Worm (Caenorhabditis elegans) whole organism, young adult: Measurements from ENCODE around the gene lmbr-1.

Source experiments
- C06A6.2 ChIP-seq: fragments of 200-800 bp; sonication (Bioruptor generic); conservative IDR thresholded peaks from 2 replicates; pipeline ENCODE4 v1.3.6; 2022; ENCODE audit warnings: missing genetic modification characterization, missing compliant biosample characterization
- F10E7.11 ChIP-seq: sonication (generic microtip); optimal IDR thresholded peaks from 2 replicates; lab custom pipeline; 2017; ENCODE audit warnings: mild to moderate bottlenecking, missing genetic modification characterization, moderate library complexity, missing compliant biosample characterization
- F23B12.7 ChIP-seq: sonication (generic microtip); optimal IDR thresholded peaks from 2 replicates; lab custom pipeline; 2017; ENCODE audit warnings: missing genetic modification characterization, mild to moderate bottlenecking, missing compliant biosample characterization, antibody characterized with exemption, moderate library complexity; ENCODE audit not compliant: insufficient read depth
- F39B2.1 ChIP-seq: fragments of 200-800 bp; sonication (Bioruptor generic); IDR thresholded peaks from 2 replicates; pipeline ENCODE4 v1.3.6; 2022; ENCODE audit warnings: missing genetic modification reagents, missing genetic modification characterization, missing compliant biosample characterization
- F49E8.2 ChIP-seq: sonication (generic microtip); optimal IDR thresholded peaks from 3 replicates; lab custom pipeline; 2017; ENCODE audit warnings: missing genetic modification characterization, mild to moderate bottlenecking, missing compliant biosample characterization, antibody characterized with exemption, moderate library complexity; ENCODE audit not compliant: insufficient read depth
- F52B5.7 ChIP-seq: sonication (generic microtip); optimal IDR thresholded peaks from 2 replicates; lab custom pipeline; 2016; ENCODE audit warnings: mild to moderate bottlenecking, missing genetic modification characterization, missing compliant biosample characterization
- K11D2.4 ChIP-seq: fragments of 200-800 bp; sonication (Bioruptor generic); IDR thresholded peaks from 2 replicates; pipeline ENCODE4 v1.3.6; 2022; ENCODE audit warnings: missing genetic modification reagents, missing genetic modification characterization, missing compliant biosample characterization
- Y53G8AR.9 ChIP-seq: fragments of 200-800 bp; sonication (Bioruptor generic); conservative IDR thresholded peaks from 2 replicates; pipeline ENCODE4 v1.3.6; 2022; ENCODE audit warnings: missing genetic modification reagents, missing genetic modification characterization, missing compliant biosample characterization
- Y56A3A.18 ChIP-seq: fragments of 200-800 bp; sonication (Bioruptor generic); IDR thresholded peaks from 2 replicates; pipeline ENCODE4 v1.3.6; 2022; ENCODE audit warnings: missing genetic modification reagents, missing genetic modification characterization, missing compliant biosample characterization
- athp-1 ChIP-seq: sonication (generic microtip); optimal IDR thresholded peaks from 2 replicates; lab custom pipeline; 2017; ENCODE audit warnings: mild to moderate bottlenecking, missing genetic modification characterization, missing compliant biosample characterization
- attf-3 ChIP-seq: fragments of 200-800 bp; sonication (Bioruptor generic); conservative IDR thresholded peaks from 2 replicates; pipeline ENCODE4 v1.3.6; 2022; ENCODE audit warnings: missing genetic modification reagents, missing genetic modification characterization, missing compliant biosample characterization
- bed-2 ChIP-seq: fragments of 200-800 bp; sonication (Bioruptor generic); IDR thresholded peaks from 2 replicates; pipeline ENCODE4 v1.3.6; 2022; ENCODE audit warnings: missing genetic modification reagents, missing genetic modification characterization, missing compliant biosample characterization
- cebp-2 ChIP-seq: fragments of 200-800 bp; sonication (Bioruptor generic); IDR thresholded peaks from 2 replicates; pipeline ENCODE4 v1.3.6; 2022; ENCODE audit warnings: missing genetic modification characterization, missing compliant biosample characterization
- ceh-100 ChIP-seq: fragments of 200-800 bp; sonication (Bioruptor generic); IDR thresholded peaks from 2 replicates; pipeline ENCODE4 v1.3.6; 2022; ENCODE audit warnings: missing genetic modification reagents, missing genetic modification characterization, missing compliant biosample characterization
- ceh-27 ChIP-seq: fragments of 200-800 bp; sonication (Bioruptor generic); optimal IDR thresholded peaks from 2 replicates; lab custom pipeline; 2018; ENCODE audit warnings: mild to moderate bottlenecking, missing genetic modification characterization, moderate library complexity, missing compliant biosample characterization
- chd-7 ChIP-seq: sonication (generic microtip); optimal IDR thresholded peaks from 2 replicates; lab custom pipeline; 2016; ENCODE audit warnings: mild to moderate bottlenecking, missing genetic modification characterization, moderate library complexity, missing compliant biosample characterization
- egrh-3 ChIP-seq: fragments of 200-800 bp; sonication (Bioruptor generic); IDR thresholded peaks from 2 replicates; pipeline ENCODE4 v1.3.6; 2022; ENCODE audit warnings: missing genetic modification reagents, missing genetic modification characterization, missing compliant biosample characterization
- ets-4 ChIP-seq: fragments of 200-800 bp; sonication (Bioruptor generic); optimal IDR thresholded peaks from 2 replicates; lab custom pipeline; 2018; ENCODE audit warnings: mild to moderate bottlenecking, missing genetic modification characterization, missing compliant biosample characterization
- hmg-20 ChIP-seq: fragments of 200-800 bp; sonication (Bioruptor generic); IDR thresholded peaks from 2 replicates; pipeline ENCODE4 v1.3.6; 2022; ENCODE audit warnings: missing genetic modification reagents, missing genetic modification characterization, missing compliant biosample characterization
- let-607 ChIP-seq, 2 experiments: fragments of 200-800 bp in 1 of 2; sonication (Bioruptor generic) in 1 of 2; sonication (generic microtip) in 1 of 2; optimal IDR thresholded peaks; 2 replicates each; lab custom pipeline; 2016 to 2018; ENCODE audit warnings: mild to moderate bottlenecking in 2 of 2, missing compliant biosample characterization in 2 of 2, missing genetic modification characterization in 2 of 2, moderate library complexity in 2 of 2, missing genotype in 1 of 2
- lsy-27 ChIP-seq: sonication (generic microtip); optimal IDR thresholded peaks from 2 replicates; lab custom pipeline; 2017; ENCODE audit warnings: missing genetic modification characterization, mild to moderate bottlenecking, missing compliant biosample characterization, antibody characterized with exemption, missing genotype, borderline replicate concordance; ENCODE audit not compliant: insufficient read depth
- madf-6 ChIP-seq: fragments of 200-800 bp; sonication (Bioruptor generic); IDR thresholded peaks from 2 replicates; pipeline ENCODE4 v1.3.6; 2022; ENCODE audit warnings: missing genetic modification reagents, missing genetic modification characterization, missing compliant biosample characterization
- madf-8 ChIP-seq: fragments of 200-800 bp; sonication (Bioruptor generic); conservative IDR thresholded peaks from 2 replicates; pipeline ENCODE4 v1.3.6; 2022; ENCODE audit warnings: missing genetic modification reagents, missing genetic modification characterization, missing compliant biosample characterization
- nhr-120 ChIP-seq: fragments of 200-800 bp; sonication (Bioruptor generic); IDR thresholded peaks from 2 replicates; pipeline ENCODE4 v1.3.6; 2022; ENCODE audit warnings: missing genetic modification characterization, missing compliant biosample characterization
- nhr-80 ChIP-seq: sonication (generic microtip); optimal IDR thresholded peaks from 2 replicates; lab custom pipeline; 2016; ENCODE audit warnings: missing genetic modification characterization, missing compliant biosample characterization
- rcor-1 ChIP-seq: fragments of 200-800 bp; sonication (Bioruptor generic); IDR thresholded peaks from 2 replicates; pipeline ENCODE4 v1.3.6; 2022; ENCODE audit warnings: missing genetic modification reagents, missing genetic modification characterization, missing compliant biosample characterization
- sea-2 ChIP-seq: fragments of 200-800 bp; sonication (Bioruptor generic); IDR thresholded peaks from 2 replicates; pipeline ENCODE4 v1.3.6; 2022; ENCODE audit warnings: missing genetic modification characterization, missing compliant biosample characterization
- snpc-4 ChIP-seq, 5 experiments: fragments of 150-350 bp in 1 of 5; sonication (generic microtip) in 4 of 5; optimal IDR thresholded peaks; 2 replicates each; lab custom pipeline; 2014 to 2018; ENCODE audit warnings: missing genetic modification characterization in 5 of 5, missing biosample characterization in 3 of 5, antibody characterized with exemption in 2 of 5, mild to moderate bottlenecking in 2 of 5, missing compliant biosample characterization in 2 of 5, missing genotype in 2 of 5, moderate library complexity in 2 of 5, missing genetic modification reagents in 1 of 5
- tbp1 ChIP-seq: fragments of 200-800 bp; sonication (Bioruptor generic); optimal IDR thresholded peaks from 2 replicates; lab custom pipeline; 2018; ENCODE audit warnings: mild to moderate bottlenecking, missing genetic modification characterization, missing compliant biosample characterization
- unc-130 ChIP-seq: sonication (generic microtip); optimal IDR thresholded peaks from 2 replicates; lab custom pipeline; 2016; ENCODE audit warnings: missing genetic modification reagents, missing genetic modification characterization, missing compliant biosample characterization
- unc-62 ChIP-seq: fragments of 150-350 bp; optimal IDR thresholded peaks from 2 replicates; lab custom pipeline; 2014; ENCODE audit warnings: missing biosample characterization, missing genetic modification reagents, missing genetic modification characterization
- zfh-2 ChIP-seq: fragments of 200-800 bp; sonication (Bioruptor generic); conservative IDR thresholded peaks from 2 replicates; pipeline ENCODE4 v1.3.6; 2022; ENCODE audit warnings: missing genetic modification reagents, missing genetic modification characterization, missing compliant biosample characterization

lmbr-1 gene

ce11 chrIII:8411976-8412375 lies 39.9 kb downstream of the lmbr-1 start (continued):
- no peak for TF ChIP-seq F49E8.2 (tag; lab: Kevin White, UChicago)
- TF ChIP-seq egrh-3 (GFP tag; lab: Robert Waterston, UW): peak; percentile 23; the same call in 1 of the 2 replicates
- TF ChIP-seq snpc-4 (GFP tag; optimal IDR thresholded peaks at IDR 0.05; lab: Kevin White, UChicago): no peak
- peak in 3 of 4 experiments; percentile 2 to 52 (median 18) for TF ChIP-seq snpc-4 (tag; optimal IDR thresholded peaks at IDR 0.05; lab: Kevin White, UChicago)
- 0 out of 2 replicates have a peak, but pooled peaks have one; percentile 48 for TF ChIP-seq Y56A3A.18 (GFP tag; lab: Robert Waterston, UW)
- TF ChIP-seq K11D2.4: 0 out of 2 replicates have a peak, but pooled peaks have one; percentile 25
- TF ChIP-seq F23B12.7 (tag; lab: Kevin White, UChicago): peak; percentile 13
- peak; percentile 96 for TF ChIP-seq nhr-80
- peak; percentile 32; the same call in 1 of the 2 replicates for TF ChIP-seq madf-6 (GFP tag; lab: Robert Waterston, UW)
- TF ChIP-seq, all 124 proteins: peak for 25

- no peak for TF ChIP-seq ceh-27 (GFP tag; lab: Kevin White, UChicago)
- no peak for TF ChIP-seq let-607 (tag; optimal IDR thresholded peaks at IDR 0.05; lab: Kevin White, UChicago)
- no peak for TF ChIP-seq F10E7.11 (tag; lab: Kevin White, UChicago)
- TF ChIP-seq rcor-1 (GFP tag; lab: Robert Waterston, UW): no peak
- no peak for TF ChIP-seq tbp1 (GFP tag; lab: Kevin White, UChicago)
- TF ChIP-seq F52B5.7 (tag; lab: Kevin White, UChicago): no peak
- no peak for TF ChIP-seq C06A6.2
- TF ChIP-seq Y53G8AR.9: no peak
- TF ChIP-seq, all 124 proteins: peak for 0
Observed at ce11 chrIII:8413501-8413900, 41.4 kb downstream of the lmbr-1 start.

- TF ChIP-seq cebp-2 (GFP tag; lab: Robert Waterston, UW) (no peak), chd-7 (tag; lab: Kevin White, UChicago) (no peak), unc-62 (GFP tag; lab: Kevin White, UChicago) (no peak), unc-130 (GFP tag; lab: Kevin White, UChicago) (no peak), athp-1 (tag; lab: Kevin White, UChicago) (no peak), madf-6 (GFP tag; lab: Robert Waterston, UW) (no peak), F10E7.11 (tag; lab: Kevin White, UChicago) (no peak), hmg-20 (GFP tag; lab: Robert Waterston, UW) (no peak), F39B2.1 (GFP tag; lab: Robert Waterston, UW) (no peak), bed-2 (GFP tag; lab: Robert Waterston, UW) (no peak), attf-3 (GFP tag; lab: Robert Waterston, UW) (no peak), nhr-120 (GFP tag; lab: Robert Waterston, UW) (no peak), sea-2 (no peak), ceh-100 (no peak), zfh-2 (GFP tag; lab: Robert Waterston, UW) (no peak), lsy-27 (tag; lab: Kevin White, UChicago) (no peak), ets-4 (GFP tag; lab: Kevin White, UChicago) (no peak), madf-8 (GFP tag; lab: Robert Waterston, UW) (no peak), let-607 (tag; optimal IDR thresholded peaks at IDR 0.05; lab: Kevin White, UChicago) (no peak), F49E8.2 (tag; lab: Kevin White, UChicago) (no peak)
- TF ChIP-seq, all 124 proteins: peak for 0
Observed at ce11 chrIII:8416871-8417191, 44.8 kb downstream of the lmbr-1 start.
